Fruit fly (Drosophila melanogaster): ENCODE results near the gene Gnpnat.

The Gnpnat gene

DNA sequence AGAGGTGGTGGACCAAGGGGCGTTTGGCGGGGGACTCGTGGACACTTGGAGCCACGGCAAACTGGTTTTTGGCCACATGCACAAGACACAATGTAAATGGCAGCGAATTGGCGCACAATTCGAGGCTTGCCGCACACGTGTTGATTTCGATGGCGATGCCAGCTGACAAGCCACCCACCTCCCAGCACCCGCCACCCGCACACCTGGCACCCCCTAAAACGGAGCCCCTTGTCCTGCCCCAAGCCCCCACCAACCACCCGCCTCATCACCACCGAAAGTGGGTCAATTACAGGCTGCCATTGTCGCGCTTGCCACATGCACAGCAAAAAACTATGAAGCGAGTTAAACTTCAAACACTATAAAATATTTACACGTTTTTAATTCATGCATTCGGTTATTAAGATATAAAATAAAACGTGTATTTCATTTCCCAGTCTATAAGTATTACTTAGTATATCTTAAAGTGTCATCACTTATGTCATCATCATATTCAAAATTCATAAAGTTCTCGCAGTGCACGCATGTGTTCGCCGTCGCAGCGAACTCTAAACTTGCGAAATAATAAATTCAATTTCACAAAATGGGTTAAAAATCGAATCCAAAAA is 20.2 kb downstream of the Gnpnat start:
- peak in 1 of 2 experiments; percentile 27 for TF ChIP-seq foxo (GFP tag; optimal IDR thresholded peaks at IDR 0.05)
- TF ChIP-seq rgr (GFP tag; optimal IDR thresholded peaks at IDR 0.05) = peak; percentile 22
- no peak for TF ChIP-seq HLH106 (tag; optimal IDR thresholded peaks at IDR 0.05)
- no peak for TF ChIP-seq CG32264 (GFP tag; optimal IDR thresholded peaks at IDR 0.05)
- no peak for TF ChIP-seq psq (GFP tag; optimal IDR thresholded peaks at IDR 0.05)
- TF ChIP-seq h (GFP tag; optimal IDR thresholded peaks at IDR 0.05) = no peak
- peak; percentile 71 for TF ChIP-seq Dfd (GFP tag; optimal IDR thresholded peaks at IDR 0.05)
- no peak for TF ChIP-seq Vsx2 (GFP tag; optimal IDR thresholded peaks at IDR 0.05; ENCODE audit: partially characterized antibody)
- TF ChIP-seq tai (GFP tag; optimal IDR thresholded peaks at IDR 0.05) = no peak
- peak; percentile 34 for TF ChIP-seq fru (GFP tag; optimal IDR thresholded peaks at IDR 0.05)
- no peak for TF ChIP-seq lola (GFP tag; optimal IDR thresholded peaks at IDR 0.05)
- no peak for TF ChIP-seq brk (GFP tag; optimal IDR thresholded peaks at IDR 0.05)
- TF ChIP-seq N (GFP tag; optimal IDR thresholded peaks at IDR 0.05) = no peak
- no peak for TF ChIP-seq jim (GFP tag; optimal IDR thresholded peaks at IDR 0.05)

dm6 chr3R:29758734-29759131 is 20.7 kb downstream of the Gnpnat start:
- TF ChIP-seq ey (GFP tag; optimal IDR thresholded peaks at IDR 0.05) (no peak), Jra (GFP tag; optimal IDR thresholded peaks at IDR 0.05) (no peak), N (GFP tag; optimal IDR thresholded peaks at IDR 0.05) (no peak), Abd-B (GFP tag; optimal IDR thresholded peaks at IDR 0.05) (no peak)

dm6 chr3R:29760042-29760441 is 22.0 kb downstream of the Gnpnat start:
- TF ChIP-seq Hr78 (GFP tag; optimal IDR thresholded peaks at IDR 0.05) (no peak), Abd-B (GFP tag; optimal IDR thresholded peaks at IDR 0.05) (no peak), Mio (GFP tag; optimal IDR thresholded peaks at IDR 0.05) (no peak), Hnf4 (GFP tag; optimal IDR thresholded peaks at IDR 0.05) (no peak), OdsH (GFP tag; optimal IDR thresholded peaks at IDR 0.05) (no peak), br (GFP tag; optimal IDR thresholded peaks at IDR 0.05) (no peak), CrebA (GFP tag; optimal IDR thresholded peaks at IDR 0.05; ENCODE audit: borderline replicate concordance) (no peak), GATAd (GFP tag; optimal IDR thresholded peaks at IDR 0.05) (no peak), usp (GFP tag; optimal IDR thresholded peaks at IDR 0.05) (no peak), lola (GFP tag; optimal IDR thresholded peaks at IDR 0.05) (no peak), dsf (GFP tag; optimal IDR thresholded peaks at IDR 0.05; ENCODE audit: borderline replicate concordance) (no peak), Dfd (GFP tag; optimal IDR thresholded peaks at IDR 0.05) (no peak), dl (GFP tag; optimal IDR thresholded peaks at IDR 0.05; ENCODE audit: insufficient read depth in 1 of 2, partially characterized antibody in 2 of 2) (no peak), fru (GFP tag; optimal IDR thresholded peaks at IDR 0.05) (no peak), ey (GFP tag; optimal IDR thresholded peaks at IDR 0.05) (no peak), psq (GFP tag; optimal IDR thresholded peaks at IDR 0.05) (no peak), Myc (optimal IDR thresholded peaks at IDR 0.05) (no peak), Hr83 (GFP tag; optimal IDR thresholded peaks at IDR 0.05; ENCODE audit: poor library complexity, severe bottlenecking) (no peak), sv (GFP tag; optimal IDR thresholded peaks at IDR 0.05) (no peak)

DNA sequence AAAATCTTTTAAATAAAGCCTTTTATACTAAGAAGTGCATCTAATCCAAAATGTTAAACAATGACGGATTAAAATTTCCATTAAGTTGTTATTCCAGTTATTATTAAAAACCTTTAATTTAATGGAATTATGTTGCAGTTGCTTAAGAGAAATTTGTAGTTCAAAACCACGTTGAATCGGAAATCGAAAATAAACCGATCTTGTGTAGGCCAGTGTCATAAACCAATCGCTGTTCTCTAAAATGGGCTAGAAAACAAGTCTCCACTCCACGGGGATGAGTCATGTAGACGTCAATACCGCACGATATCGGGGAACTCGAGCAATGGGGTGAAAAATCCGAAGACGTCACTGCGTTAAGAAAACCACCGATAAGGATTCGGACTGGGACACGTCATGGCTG is 23.5 kb downstream of the Gnpnat start:
- TF ChIP-seq fru (GFP tag; optimal IDR thresholded peaks at IDR 0.05) (no peak), Rel (GFP tag; optimal IDR thresholded peaks at IDR 0.05) (no peak), Rel (tag; optimal IDR thresholded peaks at IDR 0.05) (peak; percentile 49), Vsx2 (GFP tag; optimal IDR thresholded peaks at IDR 0.05; ENCODE audit: partially characterized antibody) (no peak), Hnf4 (GFP tag; optimal IDR thresholded peaks at IDR 0.05) (no peak)

- no peak for TF ChIP-seq sv (GFP tag; optimal IDR thresholded peaks at IDR 0.05)
- TF ChIP-seq GATAd (GFP tag; optimal IDR thresholded peaks at IDR 0.05) = no peak
- TF ChIP-seq ey (GFP tag; optimal IDR thresholded peaks at IDR 0.05) = no peak
- TF ChIP-seq dmrt93B (GFP tag; optimal IDR thresholded peaks at IDR 0.05) = peak; percentile 43
- peak in 1 of 2 experiments; percentile 53 for TF ChIP-seq foxo (GFP tag; optimal IDR thresholded peaks at IDR 0.05)
- no peak for TF ChIP-seq h (GFP tag; optimal IDR thresholded peaks at IDR 0.05)
- TF ChIP-seq br (GFP tag; optimal IDR thresholded peaks at IDR 0.05) = peak; percentile 15
- no peak for TF ChIP-seq OdsH (GFP tag; optimal IDR thresholded peaks at IDR 0.05)
- no peak for TF ChIP-seq CrebA (GFP tag; optimal IDR thresholded peaks at IDR 0.05; ENCODE audit: borderline replicate concordance)
- TF ChIP-seq HLH106 (tag; optimal IDR thresholded peaks at IDR 0.05) = peak; percentile 53
- peak; percentile 16 for TF ChIP-seq sage (GFP tag; optimal IDR thresholded peaks at IDR 0.05)
- TF ChIP-seq Sp1 (GFP tag; optimal IDR thresholded peaks at IDR 0.05) = peak; percentile 38
- TF ChIP-seq Dif (GFP tag; optimal IDR thresholded peaks at IDR 0.05; ENCODE audit: partially characterized antibody) = no peak
- peak; percentile 8 for TF ChIP-seq woc (GFP tag; optimal IDR thresholded peaks at IDR 0.05)
- no peak for TF ChIP-seq dsf (GFP tag; optimal IDR thresholded peaks at IDR 0.05; ENCODE audit: borderline replicate concordance)
- peak; percentile 41 for TF ChIP-seq fru (GFP tag; optimal IDR thresholded peaks at IDR 0.05)
- TF ChIP-seq tai (GFP tag; optimal IDR thresholded peaks at IDR 0.05) = no peak
- no peak for TF ChIP-seq brk (GFP tag; optimal IDR thresholded peaks at IDR 0.05)
These were observed 24.2 kb downstream of the Gnpnat start for dm6 chr3R:29762297-29762696.
